Worm (Caenorhabditis elegans) whole organism, young adult: ENCODE results near the gene srbc-19.
A peak's percentile ranks its signal among the peaks of the same experiment; 100 is the strongest.

Source experiments
- C06A6.2 ChIP-seq: fragments of 200-800 bp; sonication (Bioruptor generic); conservative IDR thresholded peaks from 2 replicates; pipeline ENCODE4 v1.3.6; 2022; ENCODE audit warnings: missing genetic modification characterization, missing compliant biosample characterization
- F23B12.7 ChIP-seq: sonication (generic microtip); optimal IDR thresholded peaks from 2 replicates; lab custom pipeline; 2017; ENCODE audit warnings: missing genetic modification characterization, mild to moderate bottlenecking, missing compliant biosample characterization, antibody characterized with exemption, moderate library complexity; ENCODE audit not compliant: insufficient read depth
- F37B4.10 ChIP-seq: fragments of 200-800 bp; sonication (Bioruptor generic); IDR thresholded peaks from 2 replicates; pipeline ENCODE4 v1.3.6; 2022; ENCODE audit warnings: missing genetic modification characterization, missing compliant biosample characterization
- ZK185.1 ChIP-seq: sonication (generic microtip); optimal IDR thresholded peaks from 2 replicates; lab custom pipeline; 2016; ENCODE audit warnings: mild to moderate bottlenecking, missing genetic modification characterization, missing compliant biosample characterization; ENCODE audit not compliant: poor library complexity, severe bottlenecking
- aptf-3 ChIP-seq: fragments of 200-800 bp; sonication (Bioruptor generic); IDR thresholded peaks from 2 replicates; pipeline ENCODE4 v1.3.6; 2022; ENCODE audit warnings: missing genetic modification characterization, missing compliant biosample characterization
- athp-1 ChIP-seq: sonication (generic microtip); optimal IDR thresholded peaks from 2 replicates; lab custom pipeline; 2017; ENCODE audit warnings: mild to moderate bottlenecking, missing genetic modification characterization, missing compliant biosample characterization
- bed-2 ChIP-seq: fragments of 200-800 bp; sonication (Bioruptor generic); IDR thresholded peaks from 2 replicates; pipeline ENCODE4 v1.3.6; 2022; ENCODE audit warnings: missing genetic modification reagents, missing genetic modification characterization, missing compliant biosample characterization
- ceh-91 ChIP-seq: fragments of 200-800 bp; sonication (Bioruptor generic); IDR thresholded peaks from 2 replicates; pipeline ENCODE4 v1.3.6; 2022; ENCODE audit warnings: missing genetic modification reagents, missing genetic modification characterization, missing compliant biosample characterization
- chd-7 ChIP-seq: sonication (generic microtip); optimal IDR thresholded peaks from 2 replicates; lab custom pipeline; 2016; ENCODE audit warnings: mild to moderate bottlenecking, missing genetic modification characterization, moderate library complexity, missing compliant biosample characterization
- dpff-1 ChIP-seq: sonication (generic microtip); optimal IDR thresholded peaks from 2 replicates; lab custom pipeline; 2017; ENCODE audit warnings: mild to moderate bottlenecking, missing genetic modification characterization, missing compliant biosample characterization
- egrh-3 ChIP-seq: fragments of 200-800 bp; sonication (Bioruptor generic); IDR thresholded peaks from 2 replicates; pipeline ENCODE4 v1.3.6; 2022; ENCODE audit warnings: missing genetic modification reagents, missing genetic modification characterization, missing compliant biosample characterization
- ekl-4 ChIP-seq: fragments of 200-800 bp; sonication (Bioruptor generic); IDR thresholded peaks from 2 replicates; pipeline ENCODE4 v1.3.6; 2022; ENCODE audit warnings: missing genetic modification reagents, missing genetic modification characterization, missing compliant biosample characterization
- gei-17 ChIP-seq: fragments of 200-800 bp; sonication (Bioruptor generic); optimal IDR thresholded peaks from 2 replicates; lab custom pipeline; 2018; ENCODE audit warnings: mild to moderate bottlenecking, missing genetic modification characterization, missing compliant biosample characterization
- him-1 ChIP-seq: sonication (generic microtip); optimal IDR thresholded peaks from 2 replicates; lab custom pipeline; 2016; ENCODE audit warnings: missing genotype, missing genetic modification reagents, missing genetic modification characterization, missing compliant biosample characterization
- hlh-12 ChIP-seq: sonication (generic microtip); optimal IDR thresholded peaks from 2 replicates; lab custom pipeline; 2016; ENCODE audit warnings: missing genetic modification characterization, missing compliant biosample characterization
- hmg-1.2 ChIP-seq: fragments of 200-800 bp; sonication (Bioruptor generic); IDR thresholded peaks from 2 replicates; pipeline ENCODE4 v1.3.6; 2022; ENCODE audit warnings: missing genetic modification reagents, missing genetic modification characterization, missing compliant biosample characterization
- hrde-1 ChIP-seq: sonication (generic microtip); optimal IDR thresholded peaks from 2 replicates; lab custom pipeline; 2016; ENCODE audit warnings: missing genetic modification characterization, mild to moderate bottlenecking, missing compliant biosample characterization, moderate library complexity, missing genotype, missing genetic modification reagents, borderline replicate concordance
- lag-1 ChIP-seq: fragments of 200-800 bp; sonication (Bioruptor generic); IDR thresholded peaks from 2 replicates; pipeline ENCODE4 v1.3.6; 2022; ENCODE audit warnings: missing genetic modification reagents, missing genetic modification characterization, missing compliant biosample characterization
- let-526 ChIP-seq: fragments of 200-800 bp; sonication (Bioruptor generic); IDR thresholded peaks from 2 replicates; pipeline ENCODE4 v1.3.6; 2022; ENCODE audit warnings: missing genetic modification reagents, missing genetic modification characterization, missing compliant biosample characterization
- madf-6 ChIP-seq: fragments of 200-800 bp; sonication (Bioruptor generic); IDR thresholded peaks from 2 replicates; pipeline ENCODE4 v1.3.6; 2022; ENCODE audit warnings: missing genetic modification reagents, missing genetic modification characterization, missing compliant biosample characterization
- nfya-1 ChIP-seq: sonication (generic microtip); optimal IDR thresholded peaks from 2 replicates; lab custom pipeline; 2017; ENCODE audit warnings: antibody characterized with exemption, missing compliant biosample characterization, missing genetic modification characterization, borderline replicate concordance; ENCODE audit not compliant: insufficient read depth
- nfyb-1 ChIP-seq: fragments of 200-800 bp; sonication (Bioruptor generic); IDR thresholded peaks from 2 replicates; pipeline ENCODE4 v1.3.6; 2022; ENCODE audit warnings: missing genetic modification reagents, missing genetic modification characterization, missing compliant biosample characterization
- nhr-179 ChIP-seq: sonication (generic microtip); optimal IDR thresholded peaks from 2 replicates; lab custom pipeline; 2016; ENCODE audit warnings: mild to moderate bottlenecking, missing genetic modification characterization, missing compliant biosample characterization
- nhr-80 ChIP-seq: sonication (generic microtip); optimal IDR thresholded peaks from 2 replicates; lab custom pipeline; 2016; ENCODE audit warnings: missing genetic modification characterization, missing compliant biosample characterization
- repo-1 ChIP-seq: sonication (generic microtip); optimal IDR thresholded peaks from 2 replicates; lab custom pipeline; 2017; ENCODE audit warnings: mild to moderate bottlenecking, missing genetic modification characterization, missing compliant biosample characterization
- snpc-1.1 ChIP-seq: sonication (generic microtip); optimal IDR thresholded peaks from 2 replicates; lab custom pipeline; 2017; ENCODE audit warnings: missing genetic modification characterization, mild to moderate bottlenecking, missing compliant biosample characterization, antibody characterized with exemption, moderate library complexity, missing genotype, missing genetic modification reagents; ENCODE audit not compliant: insufficient read depth
- snpc-4 ChIP-seq, 5 experiments: fragments of 150-350 bp in 1 of 5; sonication (generic microtip) in 4 of 5; optimal IDR thresholded peaks; 2 replicates each; lab custom pipeline; 2014 to 2018; ENCODE audit warnings: missing genetic modification characterization in 5 of 5, missing biosample characterization in 3 of 5, antibody characterized with exemption in 2 of 5, mild to moderate bottlenecking in 2 of 5, missing compliant biosample characterization in 2 of 5, missing genotype in 2 of 5, moderate library complexity in 2 of 5, missing genetic modification reagents in 1 of 5
- tlf-1 ChIP-seq: fragments of 200-800 bp; sonication (Bioruptor generic); optimal IDR thresholded peaks from 2 replicates; lab custom pipeline; 2018; ENCODE audit warnings: mild to moderate bottlenecking, missing genetic modification characterization, missing compliant biosample characterization
- zfh-2 ChIP-seq: fragments of 200-800 bp; sonication (Bioruptor generic); conservative IDR thresholded peaks from 2 replicates; pipeline ENCODE4 v1.3.6; 2022; ENCODE audit warnings: missing genetic modification reagents, missing genetic modification characterization, missing compliant biosample characterization
- ztf-25 ChIP-seq: fragments of 200-800 bp; sonication (Bioruptor generic); IDR thresholded peaks from 2 replicates; pipeline ENCODE4 v1.3.6; 2022; ENCODE audit warnings: missing genetic modification reagents, missing genetic modification characterization, missing compliant biosample characterization
- ztf-6 ChIP-seq: fragments of 200-800 bp; sonication (Bioruptor generic); IDR thresholded peaks from 2 replicates; pipeline ENCODE4 v1.3.6; 2022; ENCODE audit warnings: missing genetic modification reagents, missing genetic modification characterization, missing compliant biosample characterization

Gene srbc-19

DNA sequence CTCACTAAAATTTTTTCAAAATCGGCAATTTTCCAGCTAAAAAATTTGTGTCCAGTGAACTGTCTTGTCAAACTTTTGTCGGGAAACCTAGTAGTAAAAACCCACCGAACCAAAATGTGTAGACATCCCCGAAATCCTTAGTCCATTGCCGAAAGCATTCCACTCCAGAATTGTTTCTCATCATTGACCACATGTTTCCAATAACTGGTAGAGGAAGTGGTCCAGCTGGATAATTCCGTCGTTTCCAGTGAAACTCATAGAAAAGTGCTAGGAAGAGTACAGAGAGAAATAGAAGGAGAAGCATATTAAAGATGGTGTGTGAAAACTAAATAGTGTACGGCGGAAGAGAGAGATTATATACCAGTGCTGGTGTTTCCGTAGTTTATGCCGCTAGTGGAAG is 37.5 kb upstream of the srbc-19 start, which contains the start of gene cyp-33C12:
cyp-33C12 (minus strand) TSS at position 321 of the 400 bp plus-strand sequence.
- no peak for TF ChIP-seq hlh-12
- no peak for TF ChIP-seq ceh-91 (GFP tag; lab: Robert Waterston, UW)
- no peak for TF ChIP-seq madf-6 (GFP tag; lab: Robert Waterston, UW)
- TF ChIP-seq hrde-1 (tag; lab: Kevin White, UChicago) = no peak
- TF ChIP-seq chd-7 (tag; lab: Kevin White, UChicago) = no peak
- no peak for TF ChIP-seq athp-1 (tag; lab: Kevin White, UChicago)

DNA sequence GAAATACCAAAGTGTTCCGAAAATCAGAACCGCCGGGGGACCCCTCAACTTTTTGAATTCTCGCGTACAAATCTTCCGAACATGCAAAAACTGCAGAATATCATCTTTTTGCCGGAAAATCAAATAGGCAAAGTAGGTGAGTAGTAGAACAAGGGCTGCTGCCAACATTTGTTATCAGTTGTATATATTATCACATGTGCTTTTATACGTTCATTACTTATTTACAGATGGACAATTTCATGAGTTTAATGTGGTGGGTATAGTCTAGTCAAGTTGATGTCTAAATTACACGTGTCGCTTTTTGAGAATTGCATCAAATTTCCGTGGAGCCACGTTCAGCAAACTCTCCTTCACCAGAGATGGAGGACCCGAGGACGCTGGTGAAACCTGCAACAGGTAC is 34.7 kb upstream of the srbc-19 start, which contains the start of gene cyp-32B1:
cyp-32B1 (minus strand) TSS at position 176 of the 400 bp plus-strand sequence.
- TF ChIP-seq zfh-2 (GFP tag; lab: Robert Waterston, UW) (no peak), him-1 (tag; lab: Kevin White, UChicago) (no peak), nhr-80 (peak; percentile 24)

DNA sequence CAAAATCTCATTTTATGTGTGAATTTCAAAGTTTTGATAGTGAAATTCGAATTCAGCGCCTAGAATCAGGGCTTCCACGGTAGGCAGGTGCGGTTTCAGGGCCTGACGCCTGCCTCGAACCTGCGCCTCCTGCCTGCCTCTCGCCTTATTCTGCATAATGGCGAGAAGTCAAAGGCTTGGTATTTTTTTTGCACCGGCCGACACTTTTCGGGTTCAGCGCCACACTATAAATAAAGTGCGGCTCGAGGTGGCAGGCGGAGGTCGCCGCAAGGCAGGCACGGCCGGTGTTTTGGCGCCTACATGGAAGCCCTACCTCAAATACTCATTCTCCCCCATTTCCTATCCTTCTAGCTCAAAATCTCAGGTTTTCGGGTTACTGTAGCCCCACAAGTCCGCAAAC is 33.8 kb upstream of the srbc-19 start:
- TF ChIP-seq ZK185.1 (no peak), tlf-1 (GFP tag; lab: Kevin White, UChicago) (no peak), zfh-2 (GFP tag; lab: Robert Waterston, UW) (peak; percentile 63), F23B12.7 (tag; lab: Kevin White, UChicago) (no peak), ztf-6 (GFP tag; lab: Robert Waterston, UW) (no peak)

DNA sequence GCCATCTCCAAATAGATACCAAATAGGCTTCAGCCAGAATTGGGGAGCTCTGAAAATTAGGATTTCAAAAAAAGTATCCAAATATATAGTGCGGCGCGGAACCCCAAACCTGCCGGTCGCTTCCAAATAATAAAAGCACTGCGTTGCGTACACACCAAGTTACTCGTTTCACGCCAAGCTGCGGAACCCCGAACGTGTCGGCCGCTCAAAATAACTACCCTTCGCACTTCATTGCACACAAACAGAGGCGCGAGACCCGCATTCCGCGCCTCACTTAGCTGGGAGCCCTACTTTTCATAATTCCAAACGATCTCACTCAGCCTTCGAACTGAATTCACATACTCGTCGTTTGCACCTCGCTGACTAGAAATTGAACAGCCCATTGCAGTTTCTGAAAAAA is 33.0 kb upstream of the srbc-19 start:
- TF ChIP-seq snpc-1.1 (tag; lab: Kevin White, UChicago) = peak; percentile 37
- TF ChIP-seq F37B4.10 = 0 out of 2 replicates have a peak, but pooled peaks have one; percentile 72
- 0 out of 2 replicates have a peak, but pooled peaks have one; percentile 39 for TF ChIP-seq nfyb-1 (GFP tag; lab: Robert Waterston, UW)
- TF ChIP-seq zfh-2 (GFP tag; lab: Robert Waterston, UW) = 0 out of 2 replicates have a peak, but pooled peaks have one; percentile 12
- TF ChIP-seq snpc-4 (GFP tag; optimal IDR thresholded peaks at IDR 0.05; lab: Kevin White, UChicago) = no peak
- peak in 2 of 4 experiments; percentile 81 to 90 for TF ChIP-seq snpc-4 (tag; optimal IDR thresholded peaks at IDR 0.05; lab: Kevin White, UChicago)
- no peak for TF ChIP-seq ZK185.1

DNA sequence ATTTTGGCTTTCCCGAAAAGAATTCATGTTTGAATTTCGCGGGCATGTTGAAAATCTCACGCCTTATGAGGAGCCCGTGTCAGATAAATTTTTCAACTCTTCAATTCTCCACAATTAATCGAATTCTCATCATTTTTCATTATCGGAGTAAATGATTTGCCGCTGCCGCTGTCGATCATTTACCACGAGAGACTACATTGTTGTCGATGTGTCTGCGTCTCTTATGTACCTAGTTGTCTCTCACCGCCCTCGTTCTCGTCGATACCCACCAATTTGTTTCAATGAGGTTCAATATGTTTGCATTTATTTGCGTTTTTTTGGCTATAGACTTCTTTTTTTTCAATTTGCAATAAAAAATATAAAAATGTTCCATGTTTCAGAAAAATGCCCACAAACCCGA is 25.5 kb upstream of the srbc-19 start, which contains the start of gene nhr-13:
nhr-13 (plus strand) TSS at position 369 of the 400 bp plus-strand sequence.
- peak; percentile 47 for TF ChIP-seq nhr-80
- TF ChIP-seq egrh-3 (GFP tag; lab: Robert Waterston, UW) = no peak
- peak; percentile 92 for TF ChIP-seq hmg-1.2 (GFP tag; lab: Robert Waterston, UW)
- TF ChIP-seq, all 124 proteins: peak for 2

DNA sequence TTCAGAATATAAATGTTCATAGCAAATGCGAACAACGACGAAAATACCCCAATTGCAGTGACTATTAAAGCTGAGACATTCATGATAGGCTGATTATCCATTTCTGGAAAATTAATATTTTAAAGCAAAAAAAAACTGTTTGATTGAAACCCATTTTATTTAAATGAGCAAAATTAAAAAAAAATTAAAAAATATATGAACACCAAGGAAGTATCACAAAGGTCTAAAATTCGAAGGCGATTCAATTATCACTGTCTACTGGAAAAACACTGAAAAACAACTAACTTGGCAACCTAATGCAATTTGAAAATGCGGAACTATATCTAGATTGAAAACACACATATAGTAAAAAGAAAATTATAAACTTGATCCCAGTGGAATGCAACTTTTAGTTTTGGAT is 24.5 kb upstream of the srbc-19 start, which contains the start of gene srbc-42:
srbc-42 (minus strand) TSS at position 101 of the 400 bp plus-strand sequence.
- no peak for TF ChIP-seq repo-1
- no peak for TF ChIP-seq let-526
- TF ChIP-seq lag-1 = no peak
- TF ChIP-seq ztf-25 = no peak
- TF ChIP-seq ekl-4 = no peak
- no peak for TF ChIP-seq nfya-1 (tag; lab: Kevin White, UChicago)
- TF ChIP-seq hmg-1.2 (GFP tag; lab: Robert Waterston, UW) = no peak
- TF ChIP-seq dpff-1 (tag; lab: Kevin White, UChicago) = no peak
- no peak for TF ChIP-seq bed-2 (GFP tag; lab: Robert Waterston, UW)
- TF ChIP-seq C06A6.2 (GFP tag; lab: Robert Waterston, UW) = no peak
- no peak for TF ChIP-seq egrh-3 (GFP tag; lab: Robert Waterston, UW)
- TF ChIP-seq aptf-3 (GFP tag; lab: Robert Waterston, UW) = no peak
- TF ChIP-seq nhr-179 = no peak
- no peak for TF ChIP-seq gei-17 (GFP tag; lab: Kevin White, UChicago)
